Worm (Caenorhabditis elegans): Measurements from ENCODE around the gene gcy-11.
A peak's percentile ranks its signal among the peaks of the same experiment; 100 is the strongest.

The gcy-11 gene

DNA sequence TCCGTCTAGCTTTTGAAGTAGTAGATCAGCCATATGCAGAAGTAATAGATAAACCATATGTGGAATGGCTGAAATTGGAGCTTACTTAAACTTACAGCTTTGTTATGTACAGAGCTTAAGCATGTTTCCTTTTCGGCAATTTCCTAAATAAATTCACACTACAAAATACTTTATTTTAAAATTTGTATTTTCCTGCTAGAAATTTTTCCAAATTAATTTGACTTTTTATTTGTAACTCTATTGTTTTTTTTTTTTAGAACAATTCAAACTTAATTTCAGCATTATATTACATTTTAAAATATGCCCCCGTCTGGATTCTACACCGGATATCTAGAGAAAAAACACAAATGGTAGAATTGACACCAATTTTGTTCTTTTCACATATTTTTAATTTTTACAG, 42.2 kb downstream of the gcy-11 start, which contains the start of gene F35B3.3:
Gene F35B3.3 (plus strand): TSS at position 301 of the 400 bp plus-strand sequence.
- TF ChIP-seq unc-86 (tag; optimal IDR thresholded peaks at IDR 0.05) (no peak), ceh-82 (tag; optimal IDR thresholded peaks at IDR 0.05) (no peak), elt-3 (tag; optimal IDR thresholded peaks at IDR 0.05) (no peak), ceh-90 (tag; optimal IDR thresholded peaks at IDR 0.05) (no peak), sptf-1 (tag; optimal IDR thresholded peaks at IDR 0.05) (no peak), pqm-1 (tag; optimal IDR thresholded peaks at IDR 0.05) (no peak), ama-1 (optimal IDR thresholded peaks at IDR 0.05) (no peak), nhr-11 (tag; optimal IDR thresholded peaks at IDR 0.05) (no peak), fkh-4 (tag; optimal IDR thresholded peaks at IDR 0.05; ENCODE audit: borderline replicate concordance) (no peak), egl-27 (tag; optimal IDR thresholded peaks at IDR 0.05) (no peak), mep-1 (tag; optimal IDR thresholded peaks at IDR 0.05) (no peak), ceh-63 (GFP tag; optimal IDR thresholded peaks at IDR 0.05) (no peak), C16A3.4 (tag; optimal IDR thresholded peaks at IDR 0.05) (no peak), nhr-77 (tag; optimal IDR thresholded peaks at IDR 0.05) (no peak), lin-15B (tag; optimal IDR thresholded peaks at IDR 0.05) (no peak), hlh-4 (tag; optimal IDR thresholded peaks at IDR 0.05) (no peak)

DNA sequence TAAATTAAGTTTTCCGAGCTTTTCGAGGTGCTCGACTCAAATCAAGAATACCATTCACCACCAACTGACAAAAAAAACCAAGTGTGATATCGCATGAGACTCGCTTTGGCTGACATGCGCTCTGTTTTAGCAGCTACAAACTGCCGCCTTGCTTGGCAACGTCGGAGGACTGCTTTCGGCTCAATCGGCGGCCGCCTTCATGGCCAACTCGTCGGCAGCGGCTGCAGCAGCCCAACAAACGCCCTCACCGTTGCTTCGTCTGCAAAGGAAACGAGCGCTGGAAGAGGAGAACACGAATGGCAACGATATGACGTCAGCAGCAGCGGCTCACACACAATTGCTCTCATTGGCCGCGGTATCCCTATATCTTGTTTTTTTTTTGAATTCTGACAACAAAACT, 48.5 kb downstream of the gcy-11 start:
- TF ChIP-seq ceh-88 (GFP tag; IDR thresholded peaks at IDR 0.05) (no peak), dpl-1 (GFP tag; optimal IDR thresholded peaks at IDR 0.05) (no peak), C04F5.9 (tag; optimal IDR thresholded peaks at IDR 0.05) (no peak), ama-1 (optimal IDR thresholded peaks at IDR 0.05) (no peak)

DNA sequence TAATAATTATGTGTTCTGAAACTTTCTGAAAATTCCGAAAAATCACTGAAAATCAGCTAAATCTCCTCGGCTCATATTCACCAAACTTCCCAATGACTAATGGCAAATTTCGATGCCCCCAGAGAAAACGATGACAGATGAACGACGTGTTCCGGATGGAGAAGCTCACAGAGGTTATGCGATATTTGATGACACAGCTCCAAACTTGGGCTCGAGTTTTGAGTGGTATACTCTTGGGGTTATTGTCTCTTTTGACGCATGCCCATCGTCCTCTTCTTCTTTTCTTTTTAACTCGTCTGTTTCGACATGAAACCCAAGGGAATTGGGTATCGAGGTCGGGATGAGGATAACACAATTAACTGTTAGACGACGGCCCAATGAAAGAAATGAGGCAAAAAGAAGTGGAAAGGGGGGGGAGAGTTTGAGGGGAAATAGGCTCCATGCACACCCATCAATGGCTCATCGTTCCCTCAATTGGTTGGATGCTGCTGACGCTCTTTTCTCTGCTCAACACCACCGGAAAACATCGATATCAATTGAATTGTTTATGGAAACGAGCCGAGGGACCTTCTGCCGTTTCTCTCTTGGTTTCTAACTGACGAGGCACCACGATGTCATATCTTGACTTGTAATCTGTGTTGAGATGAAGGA, 51.8 kb downstream of the gcy-11 start:
- peak; percentile 53 for TF ChIP-seq mab-9 (GFP tag; IDR thresholded peaks at IDR 0.05)
- TF ChIP-seq ets-5 (GFP tag; IDR thresholded peaks at IDR 0.05): no peak
- TF ChIP-seq mef-2 (tag; optimal IDR thresholded peaks at IDR 0.05): no peak
- no peak for TF ChIP-seq sptf-1 (tag; optimal IDR thresholded peaks at IDR 0.05)
- no peak for TF ChIP-seq irx-1 (tag; optimal IDR thresholded peaks at IDR 0.05)
- no peak for TF ChIP-seq C04F5.9 (tag; optimal IDR thresholded peaks at IDR 0.05)
- TF ChIP-seq nhr-71 (tag; optimal IDR thresholded peaks at IDR 0.05): peak; percentile 20
- peak; percentile 82 for TF ChIP-seq lin-14 (GFP tag; optimal IDR thresholded peaks at IDR 0.05)
- no peak for TF ChIP-seq zag-1 (tag; optimal IDR thresholded peaks at IDR 0.05)
- TF ChIP-seq nhr-47 (tag; optimal IDR thresholded peaks at IDR 0.05): peak; percentile 12
- no peak for TF ChIP-seq efl-1 (optimal IDR thresholded peaks at IDR 0.05)
- TF ChIP-seq efl-1 (GFP tag; optimal IDR thresholded peaks at IDR 0.05 in 1 of 2): no peak
- peak in 1 of 2 experiments; percentile 15 for TF ChIP-seq lsy-2 (tag; optimal IDR thresholded peaks at IDR 0.05)
- TF ChIP-seq unc-98 (GFP tag; IDR thresholded peaks at IDR 0.05): no peak
- TF ChIP-seq rnt-1 (tag; optimal IDR thresholded peaks at IDR 0.05): no peak
- peak; percentile 62 for TF ChIP-seq tbx-2 (tag; optimal IDR thresholded peaks at IDR 0.05)

DNA sequence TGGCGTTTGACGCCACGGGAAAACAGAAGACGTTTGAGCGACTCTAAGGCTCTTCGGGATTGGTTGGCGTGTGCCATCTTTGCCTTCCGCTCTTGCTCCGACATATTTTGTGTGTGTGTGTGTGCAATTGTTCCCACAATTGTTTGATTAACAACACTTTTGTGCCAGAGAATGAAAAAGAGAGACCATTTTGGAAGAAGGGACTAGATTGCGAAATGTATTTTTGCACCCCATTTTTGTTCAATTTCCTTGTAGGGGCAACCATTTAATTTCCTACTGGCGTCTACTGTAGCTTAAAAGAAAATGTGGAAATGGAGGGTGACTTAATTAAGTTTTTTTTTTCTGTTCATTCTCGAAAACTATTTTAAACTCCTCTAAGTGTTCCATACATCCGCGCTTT, 53.2 kb downstream of the gcy-11 start:
- TF ChIP-seq lsy-2 (tag; optimal IDR thresholded peaks at IDR 0.05) (peak in 1 of 2 experiments; percentile 35), nhr-12 (tag; optimal IDR thresholded peaks at IDR 0.05) (no peak), lin-13 (GFP tag; optimal IDR thresholded peaks at IDR 0.05) (no peak), hlh-4 (tag; optimal IDR thresholded peaks at IDR 0.05) (no peak), alr-1 (tag; optimal IDR thresholded peaks at IDR 0.05; ENCODE audit: borderline replicate concordance) (no peak), irx-1 (tag; optimal IDR thresholded peaks at IDR 0.05) (no peak), ztf-11 (tag; optimal IDR thresholded peaks at IDR 0.05) (no peak), ceh-82 (tag; optimal IDR thresholded peaks at IDR 0.05) (peak in 1 of 3 experiments; percentile 19), xbp-1 (tag; optimal IDR thresholded peaks at IDR 0.05) (peak; percentile 44), blmp-1 (tag; optimal IDR thresholded peaks at IDR 0.05) (no peak), fkh-4 (tag; optimal IDR thresholded peaks at IDR 0.05; ENCODE audit: borderline replicate concordance) (no peak), aha-1 (tag; optimal IDR thresholded peaks at IDR 0.05) (no peak), nhr-71 (tag; optimal IDR thresholded peaks at IDR 0.05) (peak; percentile 32), lin-14 (GFP tag; optimal IDR thresholded peaks at IDR 0.05) (peak; percentile 58), skn-1 (tag; optimal IDR thresholded peaks at IDR 0.05) (no peak), ceh-8 (GFP tag; optimal IDR thresholded peaks at IDR 0.05) (no peak), F16B12.6 (tag; optimal IDR thresholded peaks at IDR 0.05) (no peak), tbx-2 (tag; optimal IDR thresholded peaks at IDR 0.05) (no peak), Y116A8C.19 (tag; optimal IDR thresholded peaks at IDR 0.05; ENCODE audit: borderline replicate concordance) (no peak), efl-1 (optimal IDR thresholded peaks at IDR 0.05) (no peak), efl-1 (GFP tag; optimal IDR thresholded peaks at IDR 0.05 in 1 of 2) (no peak), swsn-7 (tag; optimal IDR thresholded peaks at IDR 0.05) (no peak), efl-3 (GFP tag; optimal IDR thresholded peaks at IDR 0.05) (no peak)
